Worm (Caenorhabditis elegans): ENCODE measurements around the gene hsp-12.6.

DNA sequence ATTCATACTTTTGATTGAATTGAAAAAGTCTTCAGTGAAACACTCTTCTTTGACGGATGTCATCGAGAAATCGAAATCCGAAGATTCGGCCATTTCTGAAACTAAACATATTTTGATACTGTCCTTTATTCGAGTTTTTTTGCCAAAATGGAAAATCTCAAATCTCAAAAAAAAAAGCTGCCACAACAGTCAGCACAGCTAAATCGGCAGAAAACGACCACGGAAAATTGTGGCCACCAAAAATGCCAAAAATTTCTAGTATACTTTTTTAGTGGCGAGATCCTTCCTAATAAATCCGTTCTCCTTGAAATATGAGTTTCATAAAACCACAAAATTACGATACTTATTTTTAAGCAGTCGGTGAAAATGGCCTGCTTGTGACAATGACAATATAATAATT is 3.1 kb downstream of the hsp-12.6 start, which contains the start of gene F38E11.9:
- no peak for TF ChIP-seq gei-17 (GFP tag; optimal IDR thresholded peaks at IDR 0.05)
- no peak for TF ChIP-seq ama-1 (optimal IDR thresholded peaks at IDR 0.05)
- no peak for TF ChIP-seq ama-1 (GFP tag; optimal IDR thresholded peaks at IDR 0.05)
- no peak for TF ChIP-seq F22D6.2 (tag; optimal IDR thresholded peaks at IDR 0.05)
- no peak for TF ChIP-seq hsf-1 (GFP tag; IDR thresholded peaks at IDR 0.05)
- TF ChIP-seq zim-3 (tag; optimal IDR thresholded peaks at IDR 0.05): no peak
- TF ChIP-seq ceh-27 (GFP tag; optimal IDR thresholded peaks at IDR 0.05): no peak
- TF ChIP-seq nhr-27 (tag; optimal IDR thresholded peaks at IDR 0.05): no peak
- TF ChIP-seq lin-54 (GFP tag; optimal IDR thresholded peaks at IDR 0.05): no peak
- no peak for TF ChIP-seq madf-8 (GFP tag; conservative IDR thresholded peaks at IDR 0.05)
- no peak for TF ChIP-seq die-1 (tag; optimal IDR thresholded peaks at IDR 0.05)
- no peak for TF ChIP-seq let-526 (GFP tag; IDR thresholded peaks at IDR 0.05)
- TF ChIP-seq Y67H2A.10 (GFP tag; conservative IDR thresholded peaks at IDR 0.05): no peak
- TF ChIP-seq hrde-1 (tag; optimal IDR thresholded peaks at IDR 0.05; ENCODE audit: borderline replicate concordance): no peak
- no peak for TF ChIP-seq lsl-1 (GFP tag; optimal IDR thresholded peaks at IDR 0.05)

Measured in whole organism, young adult.